Fruit fly (Drosophila melanogaster) whole organism, embryonic: ENCODE measurements around the gene Ir31a.
A peak's percentile ranks its signal among the peaks of the same experiment; 100 is the strongest.

Experiments
- Atf3 ChIP-seq: fragments of 200-800 bp; sonication (Bioruptor generic); optimal IDR thresholded peaks from 3 replicates; lab custom pipeline; 2016; ENCODE audit warnings: missing biosample characterization, missing genetic modification characterization
- B-H2 ChIP-seq: fragments of 200-800 bp; sonication (Bioruptor generic); optimal IDR thresholded peaks from 2 replicates; lab custom pipeline; 2018; ENCODE audit warnings: missing biosample characterization, mild to moderate bottlenecking, missing genetic modification characterization
- Blimp-1 ChIP-seq: fragments of 200-800 bp; sonication (Bioruptor generic); optimal IDR thresholded peaks from 3 replicates; lab custom pipeline; 2018; ENCODE audit warnings: missing biosample characterization, missing genetic modification characterization, mild to moderate bottlenecking, moderate library complexity, missing genetic modification reagents
- Bteb2 ChIP-seq: fragments of 200-800 bp; sonication (Bioruptor generic); optimal IDR thresholded peaks from 2 replicates; lab custom pipeline; 2016; ENCODE audit warnings: missing biosample characterization, missing genetic modification characterization
- CG10267 ChIP-seq: fragments of 200-800 bp; sonication (Bioruptor generic); optimal IDR thresholded peaks from 2 replicates; lab custom pipeline; 2018; ENCODE audit warnings: missing biosample characterization, mild to moderate bottlenecking, missing genetic modification characterization, moderate library complexity
- CG10959 ChIP-seq: fragments of 200-800 bp; sonication (Bioruptor generic); IDR thresholded peaks from 2 replicates; pipeline ENCODE4 v1.3.6; 2022; ENCODE audit warnings: missing biosample characterization, missing genetic modification characterization
- CG12104 ChIP-seq: fragments of 200-800 bp; sonication (Bioruptor generic); optimal IDR thresholded peaks from 3 replicates; lab custom pipeline; 2016; ENCODE audit warnings: missing biosample characterization, missing genetic modification characterization
- CG12155 ChIP-seq: fragments of 200-800 bp; sonication (Bioruptor generic); optimal IDR thresholded peaks from 3 replicates; lab custom pipeline; 2016; ENCODE audit warnings: missing biosample characterization, missing genetic modification characterization
- CG13287 ChIP-seq: fragments of 200-800 bp; sonication (Bioruptor generic); IDR thresholded peaks from 2 replicates; pipeline ENCODE4 v1.3.6; 2022; ENCODE audit warnings: missing biosample characterization, missing genetic modification characterization; ENCODE audit not compliant: partially characterized antibody
- CG14860 ChIP-seq: fragments of 200-800 bp; sonication (Bioruptor generic); IDR thresholded peaks from 3 replicates; pipeline ENCODE4 v1.3.6; 2022; ENCODE audit warnings: missing biosample characterization, missing genetic modification characterization; ENCODE audit not compliant: partially characterized antibody
- CG1603 ChIP-seq: fragments of 200-800 bp; sonication (Bioruptor generic); optimal IDR thresholded peaks from 2 replicates; lab custom pipeline; 2019; ENCODE audit warnings: missing biosample characterization, mild to moderate bottlenecking, missing genetic modification characterization, moderate library complexity
- CG1647 ChIP-seq: fragments of 200-800 bp; sonication (Bioruptor generic); optimal IDR thresholded peaks from 3 replicates; lab custom pipeline; 2016; ENCODE audit warnings: missing biosample characterization, missing genetic modification characterization
- CG17802 ChIP-seq: fragments of 200-800 bp; sonication (Bioruptor generic); optimal IDR thresholded peaks from 2 replicates; lab custom pipeline; 2018; ENCODE audit warnings: missing biosample characterization, mild to moderate bottlenecking, missing genetic modification characterization, moderate library complexity
- CG17912 ChIP-seq: fragments of 200-800 bp; sonication (Bioruptor generic); optimal IDR thresholded peaks from 2 replicates; lab custom pipeline; 2018; ENCODE audit warnings: missing biosample characterization, mild to moderate bottlenecking, missing genetic modification characterization
- CG3726 ChIP-seq: fragments of 200-800 bp; sonication (Bioruptor generic); IDR thresholded peaks from 3 replicates; pipeline ENCODE4, ENCODE4 v1.3.6; 2022; ENCODE audit warnings: missing biosample characterization, missing genetic modification characterization
- CG42726 ChIP-seq: fragments of 200-800 bp; sonication (Bioruptor generic); IDR thresholded peaks from 2 replicates; pipeline ENCODE4 v1.3.6; 2022; ENCODE audit warnings: missing biosample characterization, missing genetic modification characterization; ENCODE audit not compliant: partially characterized antibody
- CG4328 ChIP-seq: fragments of 200-800 bp; sonication (Bioruptor generic); optimal IDR thresholded peaks from 3 replicates; lab custom pipeline; 2017; ENCODE audit warnings: missing biosample characterization, missing genetic modification reagents, missing genetic modification characterization
- CG4404 ChIP-seq: fragments of 200-800 bp; sonication (Bioruptor generic); IDR thresholded peaks from 2 replicates; pipeline ENCODE4 v1.3.6; 2022; ENCODE audit warnings: missing biosample characterization, missing genetic modification characterization
- CG7357 ChIP-seq: fragments of 200-800 bp; sonication (Bioruptor generic); IDR thresholded peaks from 3 replicates; pipeline ENCODE4 v1.3.6; 2022; ENCODE audit warnings: missing biosample characterization, missing genetic modification characterization
- CG7987 ChIP-seq: fragments of 200-800 bp; sonication (Bioruptor generic); optimal IDR thresholded peaks from 2 replicates; lab custom pipeline; 2018; ENCODE audit warnings: missing biosample characterization, mild to moderate bottlenecking, missing genetic modification characterization, moderate library complexity
- CG8478 ChIP-seq: fragments of >200 bp; optimal IDR thresholded peaks from 2 replicates; lab custom pipeline; 2018
- Dip3 ChIP-seq: fragments of 200-800 bp; sonication (Bioruptor generic); optimal IDR thresholded peaks from 3 replicates; lab custom pipeline; 2016; ENCODE audit warnings: missing biosample characterization, missing genetic modification characterization
- Fer2 ChIP-seq: fragments of 200-800 bp; sonication (Bioruptor generic); optimal IDR thresholded peaks from 2 replicates; lab custom pipeline; 2018; ENCODE audit warnings: missing biosample characterization, mild to moderate bottlenecking, missing genetic modification characterization, moderate library complexity
- H15 ChIP-seq: fragments of 200-800 bp; sonication (Bioruptor generic); IDR thresholded peaks from 3 replicates; pipeline ENCODE4 v1.3.6; 2022; ENCODE audit warnings: missing biosample characterization, missing genetic modification characterization
- HmgD ChIP-seq: fragments of 200-800 bp; sonication (Bioruptor generic); optimal IDR thresholded peaks from 3 replicates; lab custom pipeline; 2016; ENCODE audit warnings: missing biosample characterization, missing genetic modification characterization
- Kr ChIP-seq: fragments of 200-800 bp; sonication (Bioruptor generic); optimal IDR thresholded peaks from 2 replicates; lab custom pipeline; 2017; ENCODE audit warnings: missing biosample characterization, mild to moderate bottlenecking, missing genetic modification characterization
- MBD-R2 ChIP-seq: fragments of 200-800 bp; sonication (Bioruptor generic); IDR thresholded peaks from 2 replicates; pipeline ENCODE4 v1.3.6; 2022; ENCODE audit warnings: missing biosample characterization, missing genetic modification characterization
- Sox102F ChIP-seq: fragments of 200-800 bp; sonication (Bioruptor generic); optimal IDR thresholded peaks from 2 replicates; lab custom pipeline; 2018; ENCODE audit warnings: missing biosample characterization, mild to moderate bottlenecking, missing genetic modification characterization, moderate library complexity
- Usf ChIP-seq: fragments of 200-800 bp; sonication (Bioruptor generic); optimal IDR thresholded peaks from 2 replicates; lab custom pipeline; 2017; ENCODE audit warnings: missing genotype, missing biosample characterization, missing genetic modification characterization
- Vsx1 ChIP-seq: fragments of 200-800 bp; sonication (Bioruptor generic); optimal IDR thresholded peaks from 2 replicates; lab custom pipeline; 2017; ENCODE audit warnings: missing biosample characterization, mild to moderate bottlenecking, missing genetic modification characterization, missing genetic modification reagents
- ci ChIP-seq: fragments of 200-800 bp; sonication (Bioruptor generic); IDR thresholded peaks from 3 replicates; pipeline ENCODE4 v1.3.6; 2022; ENCODE audit warnings: missing biosample characterization, missing genetic modification characterization
- dmrt11E ChIP-seq: fragments of 200-800 bp; sonication (Bioruptor generic); optimal IDR thresholded peaks from 3 replicates; lab custom pipeline; 2018; ENCODE audit warnings: missing biosample characterization, mild to moderate bottlenecking, missing genetic modification characterization, moderate library complexity
- fu2 ChIP-seq: fragments of 200-800 bp; sonication (Bioruptor generic); optimal IDR thresholded peaks from 2 replicates; lab custom pipeline; 2016; ENCODE audit warnings: missing biosample characterization, missing genetic modification characterization
- gce ChIP-seq: fragments of 200-800 bp; sonication (Bioruptor generic); IDR thresholded peaks from 3 replicates; pipeline ENCODE4 v1.3.6; 2022; ENCODE audit warnings: missing biosample characterization, missing genetic modification characterization
- gem ChIP-seq: fragments of 200-800 bp; sonication (Bioruptor generic); optimal IDR thresholded peaks from 2 replicates; lab custom pipeline; 2019; ENCODE audit warnings: missing biosample characterization, mild to moderate bottlenecking, missing genetic modification characterization, moderate library complexity
- gsb ChIP-seq: fragments of 200-800 bp; sonication (Bioruptor generic); IDR thresholded peaks from 2 replicates; pipeline ENCODE4 v1.3.6; 2022; ENCODE audit warnings: missing biosample characterization, missing genetic modification characterization
- gt ChIP-seq: fragments of 200-800 bp; sonication (Bioruptor generic); IDR thresholded peaks from 2 replicates; pipeline ENCODE4 v1.3.6; 2022; ENCODE audit warnings: missing biosample characterization, missing genetic modification characterization
- ham ChIP-seq: fragments of 200-800 bp; sonication (Bioruptor generic); IDR thresholded peaks from 2 replicates; pipeline ENCODE4 v1.3.6; 2022; ENCODE audit warnings: missing biosample characterization, missing genetic modification characterization
- lola ChIP-seq, 3 experiments: fragments of >200 bp in 2 of 3; fragments of 200-800 bp in 1 of 3; sonication (Bioruptor generic) in 1 of 3; optimal IDR thresholded peaks; 2 replicates each; lab custom pipeline; 2017 to 2019; ENCODE audit warnings: missing biosample characterization in 3 of 3, missing genetic modification characterization in 3 of 3, mild to moderate bottlenecking in 1 of 3, moderate library complexity in 1 of 3
- lov ChIP-seq, 2 experiments: fragments of 200-800 bp in 1 of 2; fragments of >200 bp in 1 of 2; sonication (Bioruptor generic) in 1 of 2; IDR thresholded peaks in 1 of 2; optimal IDR thresholded peaks in 1 of 2; 2 replicates in 1 of 2; 3 replicates in 1 of 2; pipeline versions ENCODE4 v1.3.6 to Lab custom; 2017 to 2022; ENCODE audit warnings: missing biosample characterization in 1 of 2, missing genetic modification characterization in 1 of 2
- maf-S ChIP-seq: fragments of 200-800 bp; sonication (Bioruptor generic); optimal IDR thresholded peaks from 2 replicates; lab custom pipeline; 2016; ENCODE audit warnings: missing biosample characterization, missing genetic modification characterization
- pho ChIP-seq: fragments of 200-800 bp; sonication (Bioruptor generic); optimal IDR thresholded peaks from 2 replicates; lab custom pipeline; 2016; ENCODE audit warnings: missing biosample characterization, missing genetic modification characterization
- pnt ChIP-seq: fragments of 200-800 bp; sonication (Bioruptor generic); optimal IDR thresholded peaks from 3 replicates; lab custom pipeline; 2016; ENCODE audit warnings: missing biosample characterization, missing genetic modification characterization
- sd ChIP-seq: fragments of 200-800 bp; sonication (Bioruptor generic); optimal IDR thresholded peaks from 3 replicates; lab custom pipeline; 2018; ENCODE audit warnings: missing biosample characterization, mild to moderate bottlenecking, missing genetic modification characterization, moderate library complexity
- sima ChIP-seq: fragments of 200-800 bp; sonication (Bioruptor generic); optimal IDR thresholded peaks from 2 replicates; lab custom pipeline; 2016; ENCODE audit warnings: missing biosample characterization, missing genetic modification characterization
- sisA ChIP-seq: fragments of 200-800 bp; sonication (Bioruptor generic); IDR thresholded peaks from 2 replicates; pipeline ENCODE4 v1.3.6; 2022; ENCODE audit warnings: missing biosample characterization, missing genetic modification characterization
- stc ChIP-seq: fragments of 200-800 bp; sonication (Bioruptor generic); IDR thresholded peaks from 2 replicates; pipeline ENCODE4 v1.3.6; 2022; ENCODE audit warnings: missing biosample characterization, missing genetic modification characterization
- twi ChIP-seq: fragments of 200-800 bp; optimal IDR thresholded peaks from 2 replicates; lab custom pipeline; 2019; ENCODE audit warnings: missing biosample characterization, mild to moderate bottlenecking, missing genetic modification characterization, moderate library complexity
- zf30C ChIP-seq: fragments of 200-800 bp; sonication (Bioruptor generic); optimal IDR thresholded peaks from 3 replicates; lab custom pipeline; 2018; ENCODE audit warnings: missing biosample characterization, mild to moderate bottlenecking, missing genetic modification characterization

Ir31a gene

DNA sequence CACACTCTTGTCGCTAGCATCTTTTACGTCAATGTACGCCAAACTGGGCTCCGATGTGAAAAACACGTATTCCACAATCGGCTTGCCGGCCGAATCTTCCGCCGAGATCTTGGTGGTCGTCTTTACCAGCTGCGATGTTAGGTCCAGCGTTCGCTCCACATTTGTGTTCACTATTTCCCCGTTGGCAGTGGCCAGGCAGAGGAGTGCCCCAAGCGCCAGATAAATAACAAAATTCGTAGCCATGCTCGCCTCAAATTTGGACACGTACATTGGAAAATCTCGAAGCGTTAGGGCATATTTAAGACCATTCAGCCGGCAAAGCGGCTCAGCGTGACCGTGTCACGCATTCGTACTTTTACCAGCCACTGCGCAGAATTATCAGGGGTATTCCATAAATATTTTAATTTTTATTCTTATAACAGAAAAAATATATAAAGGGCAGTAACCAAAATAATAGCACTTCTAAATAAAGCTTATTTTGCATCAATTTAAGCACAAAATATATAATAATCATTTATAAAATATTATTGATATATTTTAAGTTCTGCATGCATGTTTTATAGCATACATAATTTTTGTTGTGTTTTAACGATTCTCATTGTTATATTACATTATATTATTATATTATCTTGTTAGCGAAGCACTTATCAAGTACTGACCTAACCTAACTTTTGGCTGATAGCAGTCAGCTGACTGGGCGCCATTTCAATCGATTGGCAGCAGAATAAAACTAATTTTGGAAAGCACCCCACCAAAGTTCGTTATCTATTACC, 29.7 kb upstream of the Ir31a start, which contains the start of the genes CG33303 and dpr19 (continued):
- TF ChIP-seq Atf3 (GFP tag; lab: Kevin White, UChicago) (no peak), CG3726 (GFP tag; lab: Robert Waterston, UW) (peak; percentile 51; the same call in 1 of the 3 replicates), MBD-R2 (GFP tag; lab: Robert Waterston, UW) (peak; percentile 78), Usf (no peak), pho (no peak), CG14860 (GFP tag; lab: Robert Waterston, UW) (no peak), gt (no peak), gce (GFP tag; lab: Robert Waterston, UW) (peak; percentile 76), sd (tag; lab: Kevin White, UChicago) (no peak), Sox102F (no peak), Fer2 (tag; lab: Kevin White, UChicago) (peak; percentile 48), CG12155 (peak; percentile 50), CG4404 (GFP tag; lab: Robert Waterston, UW) (no peak), B-H2 (GFP tag; lab: Kevin White, UChicago) (peak; percentile 68), Blimp-1 (GFP tag; lab: Kevin White, UChicago) (no peak), CG1647 (GFP tag; lab: Kevin White, UChicago) (no peak), H15 (GFP tag; lab: Robert Waterston, UW) (no peak), Bteb2 (GFP tag; lab: Kevin White, UChicago) (no peak), CG13287 (GFP tag; lab: Robert Waterston, UW) (peak; percentile 35; the same call in 1 of the 2 replicates), CG17912 (GFP tag; lab: Kevin White, UChicago) (peak; percentile 29), CG1603 (tag; lab: Kevin White, UChicago) (peak; percentile 16), ci (GFP tag; lab: Robert Waterston, UW) (peak; percentile 73; the same call in 2 of the 3 replicates), HmgD (GFP tag; lab: Kevin White, UChicago) (no peak), sima (no peak), ham (GFP tag; lab: Robert Waterston, UW) (no peak), CG4328 (GFP tag; lab: Kevin White, UChicago) (peak; percentile 74), sisA (GFP tag; lab: Robert Waterston, UW) (0 out of 2 replicates have a peak, but pooled peaks have one; percentile 27), CG7357 (GFP tag; lab: Robert Waterston, UW) (no peak), CG10959 (GFP tag; lab: Robert Waterston, UW) (no peak), twi (peak; percentile 71), pnt (GFP tag; lab: Kevin White, UChicago) (no peak), gem (tag; lab: Kevin White, UChicago) (peak; percentile 92), stc (GFP tag; lab: Robert Waterston, UW) (peak; percentile 74), lov (optimal IDR thresholded peaks at IDR 0.05; lab: Kevin White, UChicago) (no peak), lov (GFP tag; IDR thresholded peaks at IDR 0.05; lab: Robert Waterston, UW) (no peak), CG12104 (GFP tag; lab: Kevin White, UChicago) (peak; percentile 49), zf30C (GFP tag; lab: Kevin White, UChicago) (no peak), Kr (GFP tag; lab: Kevin White, UChicago) (no peak), CG10267 (tag; lab: Kevin White, UChicago) (peak; percentile 84), lola (GFP tag; optimal IDR thresholded peaks at IDR 0.05; lab: Kevin White, UChicago) (peak in 1 of 3 experiments; percentile 77), CG42726 (GFP tag; lab: Robert Waterston, UW) (no peak), maf-S (GFP tag; lab: Kevin White, UChicago) (no peak), CG8478 (no peak), fu2 (GFP tag; lab: Kevin White, UChicago) (no peak), Dip3 (GFP tag; lab: Kevin White, UChicago) (no peak), gsb (GFP tag; lab: Robert Waterston, UW) (no peak), CG17802 (tag; lab: Kevin White, UChicago) (peak; percentile 18), CG7987 (GFP tag; lab: Kevin White, UChicago) (peak; percentile 13), dmrt11E (tag; lab: Kevin White, UChicago) (peak; percentile 79), Vsx1 (GFP tag; lab: Kevin White, UChicago) (no peak)
